Fruit fly (Drosophila melanogaster): Measurements from ENCODE around the gene tkv.

DNA sequence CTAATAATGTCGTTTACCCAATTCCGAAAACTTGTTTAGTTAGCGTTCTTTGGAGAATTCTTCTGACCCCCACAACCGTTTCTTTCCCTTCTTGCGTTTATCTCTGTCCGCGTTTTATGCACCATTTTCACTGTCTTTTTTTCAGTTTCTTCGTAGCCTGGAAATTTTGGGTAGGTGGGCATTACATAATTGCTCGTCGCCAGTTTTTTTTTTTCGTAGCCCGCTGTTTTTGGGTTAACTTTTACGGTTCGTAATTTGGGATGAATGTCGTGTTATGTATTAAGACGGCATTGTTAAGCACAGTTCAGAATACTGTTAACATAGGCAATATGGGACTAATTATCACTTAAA is 26.8 kb upstream of the tkv start:
- TF ChIP-seq CTCF (optimal IDR thresholded peaks at IDR 0.05), result no peak
- TF ChIP-seq CG8478 (optimal IDR thresholded peaks at IDR 0.05), result no peak

Measured in S2 (cell line).